Worm (Caenorhabditis elegans): ENCODE results near the gene str-136.

DNA sequence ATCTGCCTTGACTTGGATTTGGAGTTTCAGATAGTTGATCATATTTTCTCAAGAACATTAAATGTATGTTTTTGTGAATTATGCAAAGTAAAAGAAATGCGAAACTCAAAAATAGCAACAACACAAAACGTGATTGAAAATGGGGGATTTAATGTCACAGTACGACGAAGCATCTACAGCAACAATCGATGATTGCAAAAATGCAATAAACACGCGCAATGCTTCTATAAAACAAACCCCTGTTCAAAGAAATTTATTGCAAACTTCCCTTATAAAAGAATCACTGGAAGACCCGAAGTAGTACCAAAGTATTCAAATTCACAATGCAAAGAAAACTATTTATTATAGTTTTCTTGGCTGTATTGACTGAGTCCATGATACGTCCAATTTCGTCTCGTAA, 39.4 kb upstream of the str-136 start, which contains the start of gene clec-219:
- TF ChIP-seq W03F9.2 (tag; optimal IDR thresholded peaks at IDR 0.05): no peak
- no peak for TF ChIP-seq him-1 (tag; optimal IDR thresholded peaks at IDR 0.05)
- TF ChIP-seq dao-5 (tag; optimal IDR thresholded peaks at IDR 0.05): no peak

Measured in whole organism, L4/young adult.